Worm (Caenorhabditis elegans) whole organism, midembryonic: ENCODE results near the gene cyp-14A1.

Experiments
- cog-1 ChIP-seq: sonication (generic microtip); optimal IDR thresholded peaks from 2 replicates; lab custom pipeline; 2016; ENCODE audit warnings: missing genetic modification characterization, missing compliant biosample characterization
- tab-1 ChIP-seq: fragments of 200-800 bp; sonication (Bioruptor generic); IDR thresholded peaks from 2 replicates; pipeline ENCODE4 v1.3.6; 2022; ENCODE audit warnings: missing genetic modification characterization, missing compliant biosample characterization

- TF ChIP-seq tab-1 (GFP tag; lab: Robert Waterston, UW) (no peak), cog-1 (tag; lab: Kevin White, UChicago) (no peak)
Observed at ce11 chrX:13284091-13284490, 16.9 kb upstream of the cyp-14A1 start, which contains the start of gene cyp-14A4.
